Worm (Caenorhabditis elegans): Measurements from ENCODE around the gene K07E3.9.

- TF ChIP-seq C08G9.2 (tag; optimal IDR thresholded peaks at IDR 0.05) (no peak), unc-86 (tag; optimal IDR thresholded peaks at IDR 0.05) (no peak), ahr-1 (tag; optimal IDR thresholded peaks at IDR 0.05) (no peak), nhr-11 (tag; optimal IDR thresholded peaks at IDR 0.05) (no peak), ceh-19 (GFP tag; optimal IDR thresholded peaks at IDR 0.05) (no peak), ceh-2 (tag; optimal IDR thresholded peaks at IDR 0.05) (no peak), elt-2 (tag; optimal IDR thresholded peaks at IDR 0.05) (no peak), pag-3 (tag; optimal IDR thresholded peaks at IDR 0.05; ENCODE audit: borderline replicate concordance) (no peak), fkh-10 (GFP tag; optimal IDR thresholded peaks at IDR 0.05) (no peak), pha-4 (tag; optimal IDR thresholded peaks at IDR 0.05) (no peak), ets-4 (tag; optimal IDR thresholded peaks at IDR 0.05) (no peak)
Observed at ce11 chrX:8110193-8110592, 2.2 kb downstream of the K07E3.9 start, which contains the start of gene K07E3.1.

Measured in whole organism, late embryonic.